Fruit fly (Drosophila melanogaster): ENCODE data around the gene CG17917.

CG17917 gene

dm6 chr3R:6345814-6346213, 4.0 kb downstream of the CG17917 start, which contains the start of the genes SmD2 and CG18048 (continued):
- TF ChIP-seq lola (GFP tag; optimal IDR thresholded peaks at IDR 0.05) (peak in 1 of 3 experiments; percentile 10), Poxn (GFP tag; IDR thresholded peaks at IDR 0.05) (no peak), cwo (GFP tag; optimal IDR thresholded peaks at IDR 0.05) (no peak), Oli (tag; optimal IDR thresholded peaks at IDR 0.05) (no peak), CG10267 (tag; optimal IDR thresholded peaks at IDR 0.05) (peak; percentile 66), CG14710 (tag; optimal IDR thresholded peaks at IDR 0.05) (peak; percentile 78), ham (GFP tag; IDR thresholded peaks at IDR 0.05) (no peak), Elba2 (GFP tag; optimal IDR thresholded peaks at IDR 0.05) (peak; percentile 91), Sin3A (optimal IDR thresholded peaks at IDR 0.05) (peak; percentile 90), cato (GFP tag; optimal IDR thresholded peaks at IDR 0.05; ENCODE audit: borderline replicate concordance) (no peak), CG12219 (GFP tag; optimal IDR thresholded peaks at IDR 0.05) (no peak), dmrt11E (tag; optimal IDR thresholded peaks at IDR 0.05) (no peak), stwl (tag; optimal IDR thresholded peaks at IDR 0.05) (peak; percentile 83), cas (GFP tag; IDR thresholded peaks at IDR 0.05) (no peak), Deaf1 (tag; optimal IDR thresholded peaks at IDR 0.05) (peak; percentile 50), hbn (GFP tag; IDR thresholded peaks at IDR 0.05; ENCODE audit: partially characterized antibody) (peak; percentile 65), CG31441 (GFP tag; IDR thresholded peaks at IDR 0.05) (peak; percentile 33; the same call in 1 of the 2 replicates), chinmo (GFP tag; IDR thresholded peaks at IDR 0.05; ENCODE audit: partially characterized antibody) (no peak), Asciz (GFP tag; optimal IDR thresholded peaks at IDR 0.05) (no peak), gce (GFP tag; IDR thresholded peaks at IDR 0.05) (no peak), dm (GFP tag; optimal IDR thresholded peaks at IDR 0.05) (peak; percentile 68), Dad (GFP tag; optimal IDR thresholded peaks at IDR 0.05) (no peak), chm (GFP tag; IDR thresholded peaks at IDR 0.05) (no peak), sisA (GFP tag; IDR thresholded peaks at IDR 0.05) (no peak), gsb-n (tag; optimal IDR thresholded peaks at IDR 0.05) (no peak), Tbp (GFP tag; optimal IDR thresholded peaks at IDR 0.05) (no peak), CG13775 (GFP tag; optimal IDR thresholded peaks at IDR 0.05) (peak; percentile 27), sim (GFP tag; IDR thresholded peaks at IDR 0.05) (no peak), CG1647 (GFP tag; optimal IDR thresholded peaks at IDR 0.05) (no peak), CG32772 (GFP tag; IDR thresholded peaks at IDR 0.05) (no peak), crp (GFP tag; optimal IDR thresholded peaks at IDR 0.05) (no peak), Atf3 (GFP tag; optimal IDR thresholded peaks at IDR 0.05) (no peak), sens (GFP tag) (peak; percentile 27), vvl (GFP tag; IDR thresholded peaks at IDR 0.05) (no peak), tll (GFP tag; optimal IDR thresholded peaks at IDR 0.05) (peak in 1 of 2 experiments; percentile 27), Blimp-1 (GFP tag; optimal IDR thresholded peaks at IDR 0.05) (peak; percentile 4), Adf1 (GFP tag; IDR thresholded peaks at IDR 0.05) (no peak), CG7987 (GFP tag; optimal IDR thresholded peaks at IDR 0.05) (no peak), CG4617 (GFP tag; optimal IDR thresholded peaks at IDR 0.05; ENCODE audit: borderline replicate concordance) (peak; percentile 79), CG2116 (GFP tag; optimal IDR thresholded peaks at IDR 0.05) (peak; percentile 59), ERR (GFP tag; optimal IDR thresholded peaks at IDR 0.05) (no peak), GATAe (GFP tag; conservative IDR thresholded peaks at IDR 0.05) (no peak), kay (GFP tag; optimal IDR thresholded peaks at IDR 0.05) (no peak), esg (GFP tag; conservative IDR thresholded peaks at IDR 0.05) (no peak), mld (GFP tag; IDR thresholded peaks at IDR 0.05; ENCODE audit: partially characterized antibody) (no peak), Opbp (GFP tag; IDR thresholded peaks at IDR 0.05; ENCODE audit: partially characterized antibody) (peak; percentile 65; the same call in 1 of the 3 replicates), CG15514 (GFP tag; optimal IDR thresholded peaks at IDR 0.05) (peak; percentile 76), zfh2 (GFP tag; optimal IDR thresholded peaks at IDR 0.05) (peak; percentile 13), Trl (optimal IDR thresholded peaks at IDR 0.05) (no peak), Trl (GFP tag; optimal IDR thresholded peaks at IDR 0.05) (no peak), CG4282 (GFP tag; optimal IDR thresholded peaks at IDR 0.05) (no peak)
